Worm (Caenorhabditis elegans): ENCODE data around the gene Y41D4B.24.

The Y41D4B.24 gene

ce11 chrIV:1691651-1692050, 9.7 kb upstream of the Y41D4B.24 start:
- TF ChIP-seq ceh-48 (tag; optimal IDR thresholded peaks at IDR 0.05) (no peak), eyg-1 (tag; optimal IDR thresholded peaks at IDR 0.05) (no peak), unc-42 (tag; optimal IDR thresholded peaks at IDR 0.05) (peak; percentile 80)

- TF ChIP-seq ceh-18 (tag; optimal IDR thresholded peaks at IDR 0.05) (peak; percentile 2), sox-2 (GFP tag; IDR thresholded peaks at IDR 0.05) (no peak), F13H6.1 (tag; optimal IDR thresholded peaks at IDR 0.05) (peak; percentile 78), nfya-1 (tag; optimal IDR thresholded peaks at IDR 0.05) (no peak), unc-55 (GFP tag; optimal IDR thresholded peaks at IDR 0.05) (no peak), ceh-45 (GFP tag; IDR thresholded peaks at IDR 0.05) (no peak), ceh-48 (tag; optimal IDR thresholded peaks at IDR 0.05) (no peak), lim-6 (tag; optimal IDR thresholded peaks at IDR 0.05) (peak; percentile 87), pha-2 (tag; optimal IDR thresholded peaks at IDR 0.05) (peak; percentile 47), ceh-30 (tag; optimal IDR thresholded peaks at IDR 0.05) (no peak), fkh-6 (tag; optimal IDR thresholded peaks at IDR 0.05) (peak; percentile 80), sox-4 (tag; optimal IDR thresholded peaks at IDR 0.05) (peak; percentile 11), K02D7.2 (tag; optimal IDR thresholded peaks at IDR 0.05) (peak; percentile 49), unc-86 (tag; optimal IDR thresholded peaks at IDR 0.05) (peak; percentile 20), hlh-15 (tag; optimal IDR thresholded peaks at IDR 0.05) (no peak), elt-2 (tag; optimal IDR thresholded peaks at IDR 0.05) (peak; percentile 78), pat-9 (tag; optimal IDR thresholded peaks at IDR 0.05) (no peak), ceh-34 (tag; optimal IDR thresholded peaks at IDR 0.05) (peak; percentile 64), dve-1 (tag; optimal IDR thresholded peaks at IDR 0.05) (no peak), ceh-9 (tag; optimal IDR thresholded peaks at IDR 0.05) (no peak), ztf-16 (tag; optimal IDR thresholded peaks at IDR 0.05) (peak; percentile 66), fax-1 (tag; optimal IDR thresholded peaks at IDR 0.05) (peak; percentile 85), che-1 (tag; optimal IDR thresholded peaks at IDR 0.05) (peak; percentile 29), pha-4 (tag; optimal IDR thresholded peaks at IDR 0.05) (no peak), hlh-8 (tag; optimal IDR thresholded peaks at IDR 0.05) (peak; percentile 84), dmd-4 (tag; optimal IDR thresholded peaks at IDR 0.05; ENCODE audit: borderline replicate concordance) (peak; percentile 82), nhr-232 (tag; optimal IDR thresholded peaks at IDR 0.05) (no peak), C08G9.2 (tag; optimal IDR thresholded peaks at IDR 0.05) (peak; percentile 90), ceh-19 (GFP tag; optimal IDR thresholded peaks at IDR 0.05) (no peak), Y22D7AL.16 (tag; optimal IDR thresholded peaks at IDR 0.05) (no peak), pros-1 (tag; optimal IDR thresholded peaks at IDR 0.05) (no peak), pag-3 (tag; optimal IDR thresholded peaks at IDR 0.05; ENCODE audit: borderline replicate concordance) (no peak), tbx-7 (tag; optimal IDR thresholded peaks at IDR 0.05) (peak; percentile 96), mec-3 (tag; optimal IDR thresholded peaks at IDR 0.05; ENCODE audit: borderline replicate concordance) (peak; percentile 78), elt-4 (tag; optimal IDR thresholded peaks at IDR 0.05) (no peak), hlh-30 (tag; optimal IDR thresholded peaks at IDR 0.05; ENCODE audit: insufficient read depth) (no peak), lin-11 (tag; optimal IDR thresholded peaks at IDR 0.05) (no peak), syd-9 (tag; optimal IDR thresholded peaks at IDR 0.05) (peak; percentile 42), odd-2 (tag; optimal IDR thresholded peaks at IDR 0.05) (no peak), fkh-10 (GFP tag; optimal IDR thresholded peaks at IDR 0.05) (no peak), tbx-2 (tag; optimal IDR thresholded peaks at IDR 0.05) (peak; percentile 94), ceh-22 (tag; optimal IDR thresholded peaks at IDR 0.05) (no peak), ceh-6 (GFP tag; optimal IDR thresholded peaks at IDR 0.05) (no peak), pax-1 (tag; optimal IDR thresholded peaks at IDR 0.05) (no peak), npax-4 (tag; optimal IDR thresholded peaks at IDR 0.05) (no peak), C38D4.7 (GFP tag; optimal IDR thresholded peaks at IDR 0.05) (no peak), ama-1 (optimal IDR thresholded peaks at IDR 0.05) (no peak), rnt-1 (tag; optimal IDR thresholded peaks at IDR 0.05) (peak; percentile 70), sdc-2 (tag; optimal IDR thresholded peaks at IDR 0.05) (peak; percentile 58), madf-2 (tag; optimal IDR thresholded peaks at IDR 0.05) (no peak)
Measured at ce11 chrIV:1687151-1687550, 5.2 kb upstream of the Y41D4B.24 start.

Measured in whole organism, late embryonic.